Worm (Caenorhabditis elegans) whole organism, young adult: Measurements from ENCODE around the gene C06A12.8.

ENCODE experiments used
- B0035.1 ChIP-seq: sonication (generic microtip); optimal IDR thresholded peaks from 2 replicates; lab custom pipeline; 2016; ENCODE audit warnings: missing genetic modification characterization, mild to moderate bottlenecking, missing compliant biosample characterization, missing genotype, missing genetic modification reagents
- C17E4.6 ChIP-seq: fragments of 200-800 bp; sonication (Bioruptor generic); IDR thresholded peaks from 2 replicates; pipeline ENCODE4 v1.3.6; 2022; ENCODE audit warnings: missing genetic modification reagents, missing genetic modification characterization, missing compliant biosample characterization
- F23B12.7 ChIP-seq: sonication (generic microtip); optimal IDR thresholded peaks from 2 replicates; lab custom pipeline; 2017; ENCODE audit warnings: missing genetic modification characterization, mild to moderate bottlenecking, missing compliant biosample characterization, antibody characterized with exemption, moderate library complexity; ENCODE audit not compliant: insufficient read depth
- F39B2.1 ChIP-seq: fragments of 200-800 bp; sonication (Bioruptor generic); IDR thresholded peaks from 2 replicates; pipeline ENCODE4 v1.3.6; 2022; ENCODE audit warnings: missing genetic modification reagents, missing genetic modification characterization, missing compliant biosample characterization
- K11D2.4 ChIP-seq: fragments of 200-800 bp; sonication (Bioruptor generic); IDR thresholded peaks from 2 replicates; pipeline ENCODE4 v1.3.6; 2022; ENCODE audit warnings: missing genetic modification reagents, missing genetic modification characterization, missing compliant biosample characterization
- Y56A3A.18 ChIP-seq: fragments of 200-800 bp; sonication (Bioruptor generic); IDR thresholded peaks from 2 replicates; pipeline ENCODE4 v1.3.6; 2022; ENCODE audit warnings: missing genetic modification reagents, missing genetic modification characterization, missing compliant biosample characterization
- aptf-2 ChIP-seq: fragments of 200-800 bp; sonication (Bioruptor generic); conservative IDR thresholded peaks from 2 replicates; pipeline ENCODE4 v1.3.6; 2022; ENCODE audit warnings: missing genetic modification reagents, missing genetic modification characterization, missing compliant biosample characterization
- athp-1 ChIP-seq: sonication (generic microtip); optimal IDR thresholded peaks from 2 replicates; lab custom pipeline; 2017; ENCODE audit warnings: mild to moderate bottlenecking, missing genetic modification characterization, missing compliant biosample characterization
- attf-6 ChIP-seq: fragments of 200-800 bp; sonication (Bioruptor generic); IDR thresholded peaks from 2 replicates; pipeline ENCODE4 v1.3.6; 2022; ENCODE audit warnings: missing genetic modification reagents, missing genetic modification characterization, missing compliant biosample characterization
- bed-1 ChIP-seq: fragments of 200-800 bp; sonication (Bioruptor generic); IDR thresholded peaks from 2 replicates; pipeline ENCODE4 v1.3.6; 2022; ENCODE audit warnings: missing genetic modification reagents, missing genetic modification characterization, missing compliant biosample characterization
- bed-2 ChIP-seq: fragments of 200-800 bp; sonication (Bioruptor generic); IDR thresholded peaks from 2 replicates; pipeline ENCODE4 v1.3.6; 2022; ENCODE audit warnings: missing genetic modification reagents, missing genetic modification characterization, missing compliant biosample characterization
- ceh-40 ChIP-seq: fragments of 200-800 bp; sonication (Bioruptor generic); IDR thresholded peaks from 2 replicates; pipeline ENCODE4 v1.3.6; 2022; ENCODE audit warnings: missing genetic modification characterization, missing compliant biosample characterization
- ceh-91 ChIP-seq: fragments of 200-800 bp; sonication (Bioruptor generic); IDR thresholded peaks from 2 replicates; pipeline ENCODE4 v1.3.6; 2022; ENCODE audit warnings: missing genetic modification reagents, missing genetic modification characterization, missing compliant biosample characterization
- dpl-1 ChIP-seq: fragments of 150-350 bp; optimal IDR thresholded peaks from 2 replicates; lab custom pipeline; 2014; ENCODE audit warnings: missing biosample characterization, missing genetic modification reagents, missing genetic modification characterization
- egl-44 ChIP-seq: fragments of 200-800 bp; sonication (Bioruptor generic); IDR thresholded peaks from 2 replicates; pipeline ENCODE4 v1.3.6; 2022; ENCODE audit warnings: missing genetic modification reagents, missing genetic modification characterization, missing compliant biosample characterization
- ekl-4 ChIP-seq: fragments of 200-800 bp; sonication (Bioruptor generic); IDR thresholded peaks from 2 replicates; pipeline ENCODE4 v1.3.6; 2022; ENCODE audit warnings: missing genetic modification reagents, missing genetic modification characterization, missing compliant biosample characterization
- fkh-3 ChIP-seq: sonication (generic microtip); optimal IDR thresholded peaks from 2 replicates; lab custom pipeline; 2016; ENCODE audit warnings: mild to moderate bottlenecking, missing genetic modification characterization, missing compliant biosample characterization
- gei-17 ChIP-seq: fragments of 200-800 bp; sonication (Bioruptor generic); optimal IDR thresholded peaks from 2 replicates; lab custom pipeline; 2018; ENCODE audit warnings: mild to moderate bottlenecking, missing genetic modification characterization, missing compliant biosample characterization
- him-1 ChIP-seq: sonication (generic microtip); optimal IDR thresholded peaks from 2 replicates; lab custom pipeline; 2016; ENCODE audit warnings: missing genotype, missing genetic modification reagents, missing genetic modification characterization, missing compliant biosample characterization
- hmg-1.2 ChIP-seq: fragments of 200-800 bp; sonication (Bioruptor generic); IDR thresholded peaks from 2 replicates; pipeline ENCODE4 v1.3.6; 2022; ENCODE audit warnings: missing genetic modification reagents, missing genetic modification characterization, missing compliant biosample characterization
- hmg-20 ChIP-seq: fragments of 200-800 bp; sonication (Bioruptor generic); IDR thresholded peaks from 2 replicates; pipeline ENCODE4 v1.3.6; 2022; ENCODE audit warnings: missing genetic modification reagents, missing genetic modification characterization, missing compliant biosample characterization
- let-526 ChIP-seq: fragments of 200-800 bp; sonication (Bioruptor generic); IDR thresholded peaks from 2 replicates; pipeline ENCODE4 v1.3.6; 2022; ENCODE audit warnings: missing genetic modification reagents, missing genetic modification characterization, missing compliant biosample characterization
- lin-26 ChIP-seq: fragments of 200-800 bp; sonication (Bioruptor generic); IDR thresholded peaks from 2 replicates; pipeline ENCODE4 v1.3.6; 2022; ENCODE audit warnings: missing genetic modification reagents, missing genetic modification characterization, missing compliant biosample characterization
- madf-10 ChIP-seq: sonication (generic microtip); optimal IDR thresholded peaks from 2 replicates; lab custom pipeline; 2016; ENCODE audit warnings: mild to moderate bottlenecking, missing genetic modification characterization, missing compliant biosample characterization
- madf-3 ChIP-seq: fragments of 200-800 bp; sonication (Bioruptor generic); IDR thresholded peaks from 2 replicates; pipeline ENCODE4 v1.3.6; 2022; ENCODE audit warnings: missing genetic modification reagents, missing genetic modification characterization, missing compliant biosample characterization
- mes-4 ChIP-seq: sonication (generic microtip); optimal IDR thresholded peaks from 2 replicates; lab custom pipeline; 2016; ENCODE audit warnings: missing genotype, missing genetic modification characterization, missing compliant biosample characterization
- nfya-1 ChIP-seq: sonication (generic microtip); optimal IDR thresholded peaks from 2 replicates; lab custom pipeline; 2017; ENCODE audit warnings: antibody characterized with exemption, missing compliant biosample characterization, missing genetic modification characterization, borderline replicate concordance; ENCODE audit not compliant: insufficient read depth
- nfyb-1 ChIP-seq: fragments of 200-800 bp; sonication (Bioruptor generic); IDR thresholded peaks from 2 replicates; pipeline ENCODE4 v1.3.6; 2022; ENCODE audit warnings: missing genetic modification reagents, missing genetic modification characterization, missing compliant biosample characterization
- pha-4 ChIP-seq: fragments of 150-350 bp; sonication (generic microtip); optimal IDR thresholded peaks from 2 replicates; lab custom pipeline; 2014; ENCODE audit warnings: missing biosample characterization, missing genetic modification reagents, missing genetic modification characterization
- somi-1 ChIP-seq: fragments of 200-800 bp; sonication (Bioruptor generic); optimal IDR thresholded peaks from 2 replicates; lab custom pipeline; 2018; ENCODE audit warnings: mild to moderate bottlenecking, missing genetic modification characterization, missing compliant biosample characterization
- sptf-2 ChIP-seq: fragments of 200-800 bp; sonication (Bioruptor generic); optimal IDR thresholded peaks from 2 replicates; lab custom pipeline; 2018; ENCODE audit warnings: mild to moderate bottlenecking, missing genetic modification characterization, missing compliant biosample characterization
- tbx-9 ChIP-seq: sonication (generic microtip); optimal IDR thresholded peaks from 2 replicates; lab custom pipeline; 2016; ENCODE audit warnings: borderline replicate concordance, missing genetic modification characterization, inconsistent platforms, missing compliant biosample characterization
- tlf-1 ChIP-seq: fragments of 200-800 bp; sonication (Bioruptor generic); optimal IDR thresholded peaks from 2 replicates; lab custom pipeline; 2018; ENCODE audit warnings: mild to moderate bottlenecking, missing genetic modification characterization, missing compliant biosample characterization
- unc-130 ChIP-seq: sonication (generic microtip); optimal IDR thresholded peaks from 2 replicates; lab custom pipeline; 2016; ENCODE audit warnings: missing genetic modification reagents, missing genetic modification characterization, missing compliant biosample characterization
- xnd-1 ChIP-seq: sonication (generic microtip); optimal IDR thresholded peaks from 2 replicates; lab custom pipeline; 2016; ENCODE audit warnings: missing genotype, missing genetic modification reagents, missing genetic modification characterization, missing compliant biosample characterization
- zfh-2 ChIP-seq: fragments of 200-800 bp; sonication (Bioruptor generic); conservative IDR thresholded peaks from 2 replicates; pipeline ENCODE4 v1.3.6; 2022; ENCODE audit warnings: missing genetic modification reagents, missing genetic modification characterization, missing compliant biosample characterization
- zim-3 ChIP-seq: sonication (generic microtip); optimal IDR thresholded peaks from 2 replicates; lab custom pipeline; 2017; ENCODE audit warnings: mild to moderate bottlenecking, missing genetic modification characterization, moderate library complexity, missing compliant biosample characterization
- ztf-18 ChIP-seq: sonication (generic microtip); optimal IDR thresholded peaks from 2 replicates; lab custom pipeline; 2016; ENCODE audit warnings: missing genotype, mild to moderate bottlenecking, missing genetic modification characterization, missing compliant biosample characterization
- ztf-25 ChIP-seq: fragments of 200-800 bp; sonication (Bioruptor generic); IDR thresholded peaks from 2 replicates; pipeline ENCODE4 v1.3.6; 2022; ENCODE audit warnings: missing genetic modification reagents, missing genetic modification characterization, missing compliant biosample characterization
- ztf-26 ChIP-seq: sonication (generic microtip); optimal IDR thresholded peaks from 2 replicates; lab custom pipeline; 2017; ENCODE audit warnings: missing genetic modification characterization, missing compliant biosample characterization
- ztf-28 ChIP-seq: fragments of 200-800 bp; sonication (Bioruptor generic); IDR thresholded peaks from 2 replicates; pipeline ENCODE4 v1.3.6; 2022; ENCODE audit warnings: missing genetic modification reagents, missing genetic modification characterization, missing compliant biosample characterization

Gene C06A12.8

DNA sequence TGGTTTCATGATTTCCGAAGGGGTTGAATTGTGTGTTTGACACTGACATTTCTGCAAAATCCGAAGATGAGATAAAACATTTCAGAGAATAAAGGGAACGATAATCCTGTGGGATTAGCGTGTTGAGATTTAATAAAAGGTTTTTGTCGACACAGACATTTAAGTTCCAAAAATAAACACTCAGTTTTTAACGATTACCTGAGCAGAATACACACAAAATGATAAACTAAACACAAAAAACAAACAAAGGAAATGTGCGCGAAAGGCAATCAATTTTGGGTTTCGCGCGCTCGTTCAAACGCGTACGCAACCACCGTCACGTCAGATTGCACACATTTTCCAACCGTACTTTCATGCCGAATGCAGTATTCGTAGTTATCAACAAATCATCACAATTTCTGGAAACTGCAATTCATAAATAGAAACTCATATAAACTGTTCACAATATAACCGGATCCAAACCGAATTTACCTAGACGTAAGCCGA is 24.1 kb downstream of the C06A12.8 start, which contains the start of gene rif-1.1 (continued):
- TF ChIP-seq ekl-4 (GFP tag; lab: Robert Waterston, UW) (peak; percentile 74), K11D2.4 (GFP tag; lab: Robert Waterston, UW) (no peak), pha-4 (no peak), lin-26 (GFP tag; lab: Robert Waterston, UW) (no peak), B0035.1 (tag; lab: Kevin White, UChicago) (no peak), unc-130 (peak; percentile 56), C17E4.6 (GFP tag; lab: Robert Waterston, UW) (peak; percentile 66; the same call in 1 of the 2 replicates), bed-1 (no peak), bed-2 (no peak), hmg-1.2 (GFP tag; lab: Robert Waterston, UW) (peak; percentile 45; the same call in 1 of the 2 replicates), F23B12.7 (no peak), ztf-18 (tag; lab: Kevin White, UChicago) (no peak), mes-4 (tag; lab: Kevin White, UChicago) (no peak), somi-1 (GFP tag; lab: Kevin White, UChicago) (no peak), madf-3 (GFP tag; lab: Robert Waterston, UW) (peak; percentile 87), egl-44 (GFP tag; lab: Robert Waterston, UW) (no peak), hmg-20 (GFP tag; lab: Robert Waterston, UW) (no peak), let-526 (GFP tag; lab: Robert Waterston, UW) (no peak), gei-17 (GFP tag; lab: Kevin White, UChicago) (no peak), Y56A3A.18 (GFP tag; lab: Robert Waterston, UW) (no peak), ztf-26 (no peak), F39B2.1 (GFP tag; lab: Robert Waterston, UW) (no peak), him-1 (tag; lab: Kevin White, UChicago) (no peak), ceh-91 (GFP tag; lab: Robert Waterston, UW) (peak; percentile 84), tlf-1 (GFP tag; lab: Kevin White, UChicago) (no peak), athp-1 (tag; lab: Kevin White, UChicago) (no peak), dpl-1 (GFP tag; lab: Kevin White, UChicago) (peak; percentile 93), aptf-2 (GFP tag; lab: Robert Waterston, UW) (peak; percentile 50; the same call in 1 of the 2 replicates), tbx-9 (no peak), nfya-1 (tag; lab: Kevin White, UChicago) (no peak)

ce11 chrIV:17463108-17463608 is 26.0 kb downstream of the C06A12.8 start, which contains the start of gene F11E6.10:
Gene F11E6.10, minus strand, starts transcription at chrIV:17463158.
- no peak for TF ChIP-seq nfyb-1
- TF ChIP-seq xnd-1 (tag; lab: Kevin White, UChicago) = no peak
- TF ChIP-seq madf-10 = no peak
- no peak for TF ChIP-seq K11D2.4 (GFP tag; lab: Robert Waterston, UW)
- TF ChIP-seq zim-3 (tag; lab: Kevin White, UChicago) = no peak
- TF ChIP-seq fkh-3 (tag; lab: Kevin White, UChicago) = no peak
- no peak for TF ChIP-seq zfh-2
- TF ChIP-seq bed-1 = no peak
- TF ChIP-seq sptf-2 (GFP tag; lab: Kevin White, UChicago) = no peak
- no peak for TF ChIP-seq ztf-25 (GFP tag; lab: Robert Waterston, UW)
- no peak for TF ChIP-seq ceh-40 (GFP tag; lab: Robert Waterston, UW)
- TF ChIP-seq F39B2.1 (GFP tag; lab: Robert Waterston, UW) = no peak
- TF ChIP-seq attf-6 (GFP tag; lab: Robert Waterston, UW) = no peak
- TF ChIP-seq hmg-1.2 (GFP tag; lab: Robert Waterston, UW) = no peak
- no peak for TF ChIP-seq ztf-28 (GFP tag; lab: Robert Waterston, UW)
